Worm (Caenorhabditis elegans): ENCODE results near the gene fbxb-75.

ce11 chrIV:4400350-4401326, 40.3 kb downstream of the fbxb-75 start, which contains the start of gene Y24D9A.6:
- no peak for TF ChIP-seq ama-1 (optimal IDR thresholded peaks at IDR 0.05)
- no peak for TF ChIP-seq ceh-36 (tag; optimal IDR thresholded peaks at IDR 0.05)
- TF ChIP-seq F13C5.2 (tag; optimal IDR thresholded peaks at IDR 0.05), result no peak
- no peak for TF ChIP-seq tbx-11 (GFP tag; IDR thresholded peaks at IDR 0.05)
- no peak for TF ChIP-seq flt-1 (GFP tag; IDR thresholded peaks at IDR 0.05)
- TF ChIP-seq hnd-1 (tag; optimal IDR thresholded peaks at IDR 0.05), result no peak
- no peak for TF ChIP-seq hmbx-1 (tag; optimal IDR thresholded peaks at IDR 0.05)
- no peak for TF ChIP-seq aly-1 (tag; optimal IDR thresholded peaks at IDR 0.05)
- TF ChIP-seq sea-1 (GFP tag; conservative IDR thresholded peaks at IDR 0.05), result no peak
- TF ChIP-seq ets-7 (tag; optimal IDR thresholded peaks at IDR 0.05), result no peak
- no peak for TF ChIP-seq tra-4 (tag; optimal IDR thresholded peaks at IDR 0.05)

All from whole organism, early embryonic.